Worm (Caenorhabditis elegans) whole organism, late embryonic: ENCODE data around the gene eif-3.G.

Source experiments
- ama-1 ChIP-seq: fragments of 150-350 bp; optimal IDR thresholded peaks from 2 replicates; lab custom pipeline; 2014
- ceh-14 ChIP-seq: sonication (generic microtip); optimal IDR thresholded peaks from 2 replicates; lab custom pipeline; 2016; ENCODE audit warnings: missing genotype, missing genetic modification characterization, missing compliant biosample characterization
- ceh-22 ChIP-seq: sonication (generic microtip); optimal IDR thresholded peaks from 2 replicates; lab custom pipeline; 2017; ENCODE audit warnings: missing biosample characterization, missing genetic modification characterization
- ceh-24 ChIP-seq: sonication (generic microtip); optimal IDR thresholded peaks from 2 replicates; lab custom pipeline; 2016; ENCODE audit warnings: mild to moderate bottlenecking, missing genetic modification characterization, missing compliant biosample characterization
- ceh-30 ChIP-seq: fragments of 150-350 bp; optimal IDR thresholded peaks from 2 replicates; lab custom pipeline; 2014; ENCODE audit warnings: missing biosample characterization, missing genetic modification characterization
- ceh-34 ChIP-seq: sonication (generic microtip); optimal IDR thresholded peaks from 2 replicates; lab custom pipeline; 2016; ENCODE audit warnings: mild to moderate bottlenecking, missing genetic modification characterization, missing compliant biosample characterization
- ceh-45 ChIP-seq: fragments of 200-800 bp; sonication (Bioruptor generic); IDR thresholded peaks from 2 replicates; pipeline ENCODE4 v1.3.6; 2022; ENCODE audit warnings: missing genetic modification reagents, missing genetic modification characterization, missing compliant biosample characterization
- ceh-48 ChIP-seq: sonication (generic microtip); optimal IDR thresholded peaks from 2 replicates; lab custom pipeline; 2016; ENCODE audit warnings: missing genetic modification characterization, inconsistent platforms, missing compliant biosample characterization
- che-1 ChIP-seq: sonication (generic microtip); optimal IDR thresholded peaks from 2 replicates; lab custom pipeline; 2016; ENCODE audit warnings: mild to moderate bottlenecking, missing genetic modification characterization, missing compliant biosample characterization
- dmd-4 ChIP-seq: sonication (generic microtip); optimal IDR thresholded peaks from 2 replicates; lab custom pipeline; 2016; ENCODE audit warnings: borderline replicate concordance, missing genetic modification characterization, missing compliant biosample characterization
- dve-1 ChIP-seq: sonication (generic microtip); optimal IDR thresholded peaks from 2 replicates; lab custom pipeline; 2017; ENCODE audit warnings: antibody characterized with exemption, mild to moderate bottlenecking, missing genetic modification characterization, missing compliant biosample characterization
- elt-2 ChIP-seq: sonication (generic microtip); optimal IDR thresholded peaks from 2 replicates; lab custom pipeline; 2016; ENCODE audit warnings: missing genetic modification reagents, missing genetic modification characterization, missing compliant biosample characterization
- fax-1 ChIP-seq: sonication (generic microtip); optimal IDR thresholded peaks from 2 replicates; lab custom pipeline; 2016; ENCODE audit warnings: missing genotype, missing genetic modification characterization, missing compliant biosample characterization
- fkh-10 ChIP-seq: fragments of 150-350 bp; optimal IDR thresholded peaks from 2 replicates; lab custom pipeline; 2014; ENCODE audit warnings: missing biosample characterization, missing genetic modification reagents, missing genetic modification characterization
- hlh-6 ChIP-seq: sonication (generic microtip); optimal IDR thresholded peaks from 2 replicates; lab custom pipeline; 2016; ENCODE audit warnings: missing genotype, missing genetic modification characterization, missing compliant biosample characterization
- hlh-8 ChIP-seq: sonication (generic microtip); optimal IDR thresholded peaks from 2 replicates; lab custom pipeline; 2016; ENCODE audit warnings: missing genotype, missing genetic modification characterization, missing compliant biosample characterization
- lim-6 ChIP-seq: sonication (generic microtip); optimal IDR thresholded peaks from 2 replicates; lab custom pipeline; 2016; ENCODE audit warnings: missing genetic modification characterization, missing compliant biosample characterization
- madf-2 ChIP-seq: sonication (generic microtip); optimal IDR thresholded peaks from 2 replicates; lab custom pipeline; 2017; ENCODE audit warnings: missing genetic modification characterization, missing compliant biosample characterization
- nfya-1 ChIP-seq: sonication (generic microtip); optimal IDR thresholded peaks from 2 replicates; lab custom pipeline; 2017; ENCODE audit warnings: missing genetic modification characterization, mild to moderate bottlenecking, missing compliant biosample characterization, antibody characterized with exemption, moderate library complexity
- pax-1 ChIP-seq: fragments of 150-350 bp; optimal IDR thresholded peaks from 2 replicates; lab custom pipeline; 2014; ENCODE audit warnings: missing biosample characterization, missing genetic modification characterization
- pqm-1 ChIP-seq: sonication (generic microtip); optimal IDR thresholded peaks from 2 replicates; lab custom pipeline; 2016; ENCODE audit warnings: missing genetic modification characterization, missing compliant biosample characterization
- pros-1 ChIP-seq: fragments of 150-350 bp; optimal IDR thresholded peaks from 2 replicates; lab custom pipeline; 2014; ENCODE audit warnings: missing biosample characterization, missing genetic modification reagents, missing genetic modification characterization
- rnt-1 ChIP-seq: sonication (generic microtip); optimal IDR thresholded peaks from 2 replicates; lab custom pipeline; 2016; ENCODE audit warnings: missing genetic modification characterization, missing compliant biosample characterization
- sox-4 ChIP-seq: sonication (generic microtip); optimal IDR thresholded peaks from 2 replicates; lab custom pipeline; 2017; ENCODE audit warnings: mild to moderate bottlenecking, missing genetic modification characterization, inconsistent platforms, missing compliant biosample characterization
- unc-42 ChIP-seq: sonication (generic microtip); optimal IDR thresholded peaks from 2 replicates; lab custom pipeline; 2016; ENCODE audit warnings: missing genotype, missing genetic modification characterization, missing compliant biosample characterization
- unc-55 ChIP-seq: sonication (generic microtip); optimal IDR thresholded peaks from 2 replicates; lab custom pipeline; 2017; ENCODE audit warnings: missing biosample characterization, missing genetic modification reagents, missing genetic modification characterization
- zip-5 ChIP-seq: sonication (generic microtip); optimal IDR thresholded peaks from 2 replicates; lab custom pipeline; 2016; ENCODE audit warnings: missing genetic modification characterization, missing compliant biosample characterization
- ztf-16 ChIP-seq: sonication (generic microtip); optimal IDR thresholded peaks from 2 replicates; lab custom pipeline; 2017; ENCODE audit warnings: missing genetic modification characterization, missing compliant biosample characterization

Gene eif-3.G

DNA sequence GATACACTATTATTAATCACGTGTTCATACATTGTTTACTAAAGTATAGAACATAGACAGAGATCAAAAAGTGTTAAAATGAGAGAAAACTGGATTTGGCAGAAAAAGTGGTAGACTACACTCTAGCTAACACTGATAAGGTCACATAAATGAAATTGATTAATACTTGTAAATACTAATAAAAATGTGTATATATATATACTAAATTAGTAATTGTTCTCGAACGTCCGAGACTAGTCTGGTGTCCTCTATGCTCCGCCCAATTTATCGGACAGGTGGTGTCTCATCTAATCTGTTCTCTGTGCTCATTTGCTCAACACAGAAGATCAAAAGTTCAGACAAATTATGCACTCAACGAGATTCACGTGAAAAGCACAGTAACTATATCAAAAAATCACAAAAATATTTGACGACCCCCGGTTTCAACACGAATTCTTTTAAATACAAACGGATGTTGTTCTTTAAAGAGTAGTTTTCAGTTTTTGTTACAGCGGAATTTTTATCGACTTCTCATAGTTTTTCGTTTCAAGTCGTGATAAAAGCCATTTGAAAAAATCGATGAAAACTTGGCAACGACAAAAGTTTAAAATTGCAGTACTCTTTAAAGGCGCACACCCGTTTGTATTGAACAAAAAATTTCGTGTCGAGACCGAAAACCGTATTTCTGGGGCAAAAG, 38.6 kb downstream of the eif-3.G start:
- peak; percentile 74 for TF ChIP-seq pax-1 (tag; lab: Kevin White, UChicago)
- peak; percentile 21 for TF ChIP-seq elt-2 (tag; lab: Kevin White, UChicago)
- TF ChIP-seq rnt-1: peak; percentile 11
- TF ChIP-seq unc-55 (GFP tag; lab: Kevin White, UChicago): peak; percentile 30
- TF ChIP-seq pqm-1 (tag; lab: Kevin White, UChicago): no peak
- no peak for TF ChIP-seq hlh-6 (tag; lab: Kevin White, UChicago)
- TF ChIP-seq, all 69 proteins: peak for 4

DNA sequence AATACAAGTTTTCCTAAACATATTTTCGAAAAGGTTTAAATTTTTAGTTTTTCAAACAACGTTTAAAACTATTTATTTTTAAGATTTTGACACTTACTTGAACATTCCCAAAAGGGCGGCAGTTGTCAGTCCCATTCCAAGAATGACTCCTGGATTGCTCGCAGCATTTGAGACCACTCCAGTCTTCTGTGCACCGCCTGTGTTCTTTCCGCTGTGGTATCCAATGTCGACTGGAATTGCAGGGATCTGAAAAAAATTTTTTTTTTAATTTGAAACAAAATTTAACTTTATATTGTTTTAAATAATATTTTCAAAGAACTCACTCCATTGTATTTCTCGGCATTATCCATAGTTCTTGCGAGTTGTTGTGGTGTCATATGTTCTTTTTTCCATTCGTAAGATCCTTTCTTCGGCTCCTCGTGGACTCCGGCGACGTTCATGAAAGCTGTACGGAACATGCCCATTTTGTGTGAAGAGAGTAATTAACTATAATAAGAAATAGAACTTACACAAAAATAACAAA, 39.2 kb downstream of the eif-3.G start, which contains the start of gene M05D6.5:
TSS of gene M05D6.5 (minus strand) at position 473 of the 523 bp plus-strand sequence.
- TF ChIP-seq zip-5 (tag; lab: Kevin White, UChicago) (no peak), pax-1 (tag; lab: Kevin White, UChicago) (no peak), ceh-34 (no peak), ceh-45 (GFP tag; lab: Robert Waterston, UW) (no peak)

ce11 chrII:8483124-8483792, 40.7 kb downstream of the eif-3.G start:
- TF ChIP-seq madf-2 (tag; lab: Kevin White, UChicago) (no peak), dve-1 (tag; lab: Kevin White, UChicago) (peak; percentile 4), unc-42 (peak; percentile 31), nfya-1 (tag; lab: Kevin White, UChicago) (peak; percentile 0)

DNA sequence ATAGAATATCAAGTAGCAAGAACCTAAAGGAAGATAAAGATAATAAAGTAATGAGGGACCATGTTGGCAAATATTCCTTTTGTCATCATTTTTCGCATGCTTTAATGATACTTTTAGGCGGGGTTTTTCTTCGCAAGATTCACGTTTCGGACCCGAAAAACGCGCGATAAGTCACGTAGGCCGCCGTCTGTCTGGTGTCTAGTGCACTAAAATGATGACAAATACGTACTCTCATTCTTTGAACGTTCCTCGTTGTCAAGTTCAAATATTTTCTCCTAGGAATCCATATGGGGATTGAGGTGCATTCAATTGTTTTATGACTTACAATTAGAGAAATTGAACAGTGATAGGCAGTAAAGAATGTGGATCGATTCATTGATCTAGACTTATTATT, 41.2 kb downstream of the eif-3.G start, which contains the start of gene taap-1:
TSS of gene taap-1 (minus strand) at position 79 of the 394 bp plus-strand sequence.
- TF ChIP-seq unc-42: no peak
- no peak for TF ChIP-seq ceh-22 (tag; lab: Kevin White, UChicago)
- peak; percentile 11 for TF ChIP-seq unc-55 (GFP tag; lab: Kevin White, UChicago)
- no peak for TF ChIP-seq fkh-10 (GFP tag; lab: Kevin White, UChicago)

DNA sequence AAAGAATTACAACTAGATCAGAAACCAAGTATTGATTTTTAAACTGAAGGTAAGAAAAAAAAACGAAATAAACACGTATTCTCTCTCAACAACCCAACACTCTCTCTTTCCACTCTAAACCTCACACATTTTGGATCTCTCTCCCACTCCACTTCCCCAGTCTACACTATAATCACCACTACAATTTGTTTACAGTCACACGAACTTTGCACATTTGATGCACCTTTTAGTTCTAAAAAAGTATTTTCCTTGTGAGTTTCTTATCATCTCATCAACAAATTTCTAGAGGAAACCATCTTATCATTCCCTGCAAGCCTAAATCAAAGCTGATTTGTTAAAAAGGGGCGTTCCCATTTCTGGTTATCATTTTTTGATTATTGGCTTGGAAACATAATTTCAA, 42.0 kb downstream of the eif-3.G start:
- TF ChIP-seq ceh-14 (no peak), lim-6 (tag; lab: Kevin White, UChicago) (no peak), fkh-10 (GFP tag; lab: Kevin White, UChicago) (no peak), che-1 (tag; lab: Kevin White, UChicago) (no peak), elt-2 (tag; lab: Kevin White, UChicago) (peak; percentile 40), ceh-48 (tag; lab: Kevin White, UChicago) (no peak), dmd-4 (tag; lab: Kevin White, UChicago) (no peak), dve-1 (tag; lab: Kevin White, UChicago) (peak; percentile 38), ceh-30 (no peak), ztf-16 (no peak), fax-1 (no peak), sox-4 (tag; lab: Kevin White, UChicago) (no peak), hlh-8 (tag; lab: Kevin White, UChicago) (no peak), ceh-24 (tag; lab: Kevin White, UChicago) (no peak), ama-1 (lab: Kevin White, UChicago) (no peak)

DNA sequence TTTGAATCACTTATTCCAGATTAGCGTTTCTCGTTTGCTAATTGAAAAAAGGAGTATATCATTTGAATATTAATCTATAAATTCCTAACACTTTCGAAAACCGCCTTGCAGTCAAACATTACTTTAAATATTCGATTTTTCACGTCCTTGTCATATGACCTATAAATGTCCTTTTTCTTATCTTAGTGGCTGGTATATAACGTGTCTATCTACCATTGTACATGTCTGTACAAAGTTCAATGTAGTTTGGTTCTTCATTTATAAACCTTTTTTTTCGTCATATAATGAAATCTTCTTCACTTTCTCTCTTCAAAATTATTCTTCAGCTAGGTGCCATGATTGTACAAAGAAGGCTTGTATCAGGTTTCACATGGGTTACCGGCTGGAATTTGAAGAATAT, 43.0 kb downstream of the eif-3.G start, which contains the start of gene gbh-2:
TSS of gene gbh-2 (plus strand) at position 277 of the 400 bp plus-strand sequence.
- TF ChIP-seq elt-2 (tag; lab: Kevin White, UChicago): peak; percentile 36
- no peak for TF ChIP-seq nfya-1 (tag; lab: Kevin White, UChicago)
- TF ChIP-seq dmd-4 (tag; lab: Kevin White, UChicago): no peak
- TF ChIP-seq pros-1: no peak
- TF ChIP-seq, all 69 proteins: peak for 1
